Fruit fly (Drosophila melanogaster): ENCODE results near the gene SA1.

DNA sequence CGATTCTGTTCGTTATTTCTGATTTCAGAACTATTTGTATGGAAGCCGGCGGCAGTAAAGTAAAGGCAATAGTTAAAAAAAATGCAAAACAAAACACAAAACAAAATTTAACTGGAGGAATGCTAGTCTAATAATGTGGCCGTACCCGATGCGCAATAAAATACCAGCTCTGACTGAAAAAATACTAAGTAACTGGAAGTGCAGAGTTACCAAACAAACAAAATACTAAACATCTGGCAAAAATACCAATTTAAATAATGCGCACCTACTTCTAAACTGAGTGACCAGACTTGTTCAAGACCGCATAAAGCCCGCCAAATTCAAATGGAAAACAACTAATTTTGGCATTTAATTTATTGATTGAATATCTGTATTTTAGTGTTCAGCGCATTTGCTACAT is 36.3 kb upstream of the SA1 start, which contains the start of gene Wee1:
- TF ChIP-seq CG30431 (GFP tag; optimal IDR thresholded peaks at IDR 0.05) (no peak), sens-2 (GFP tag; IDR thresholded peaks at IDR 0.05) (no peak), chif (GFP tag; optimal IDR thresholded peaks at IDR 0.05) (no peak), Ssrp (tag; optimal IDR thresholded peaks at IDR 0.05) (no peak), CG4617 (GFP tag; optimal IDR thresholded peaks at IDR 0.05; ENCODE audit: borderline replicate concordance) (peak; percentile 78), grn (GFP tag; optimal IDR thresholded peaks at IDR 0.05) (no peak), sna (GFP tag; IDR thresholded peaks at IDR 0.05; ENCODE audit: partially characterized antibody) (0 out of 2 replicates have a peak, but pooled peaks have one; percentile 25), CG8478 (optimal IDR thresholded peaks at IDR 0.05) (no peak)

Measured in whole organism, embryonic.